Fruit fly (Drosophila melanogaster): ENCODE data around the gene mRpL2.

DNA sequence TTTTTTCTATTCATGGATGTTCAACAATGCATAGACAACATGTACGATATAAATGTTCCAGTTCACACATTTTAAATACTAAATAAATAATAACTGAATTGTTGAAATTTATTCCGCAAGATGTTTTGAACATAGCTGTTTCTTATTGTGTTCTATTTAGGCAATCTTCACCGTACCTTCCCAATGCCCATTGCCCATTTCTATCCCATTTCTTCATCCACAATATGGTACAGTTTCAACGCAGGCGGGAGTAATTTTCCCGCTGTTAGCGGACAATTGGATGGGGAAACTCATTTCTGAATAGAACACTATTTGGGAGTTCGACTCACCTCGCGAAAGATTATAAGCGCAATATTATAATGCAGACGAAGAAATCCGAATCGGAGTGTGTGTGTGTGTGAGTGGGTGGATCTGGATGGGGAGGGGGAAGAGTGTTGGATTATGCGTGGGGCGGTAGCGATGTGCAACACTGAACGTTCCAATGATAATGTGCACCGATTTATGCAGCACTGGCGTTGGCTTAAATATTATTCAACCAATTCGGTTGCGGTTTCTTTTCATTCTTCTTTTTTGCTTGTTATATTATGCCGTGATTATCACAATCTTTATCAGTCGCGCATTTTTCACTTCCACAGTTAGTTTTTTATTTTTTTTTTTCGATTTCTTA, 28.6 kb upstream of the mRpL2 start:
- TF ChIP-seq Myc (optimal IDR thresholded peaks at IDR 0.05) (no peak), h (optimal IDR thresholded peaks at IDR 0.05) (no peak), ttk (optimal IDR thresholded peaks at IDR 0.05) (no peak)

Data from Kc167 (cell line).